Fruit fly (Drosophila melanogaster): Measurements from ENCODE around the gene lectin-28C.

DNA sequence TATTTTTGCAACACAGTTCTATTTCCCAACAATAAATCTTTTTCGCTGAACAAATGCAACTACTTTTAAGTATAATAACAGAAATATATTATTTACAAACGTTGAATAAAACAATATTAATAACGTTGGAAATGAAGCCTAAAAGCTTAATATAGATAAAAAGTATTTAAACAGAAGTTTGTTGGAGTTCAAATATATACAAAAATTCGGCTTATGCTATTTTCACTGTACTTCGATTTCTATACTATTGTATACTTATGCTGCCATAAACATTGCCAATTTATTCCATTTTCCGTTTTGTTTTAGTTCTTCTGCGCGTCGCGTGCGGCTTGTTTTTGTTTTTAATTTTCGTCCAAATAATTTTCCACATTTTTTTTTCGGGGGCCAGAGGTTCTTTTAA, 36.0 kb upstream of the lectin-28C start, which contains the start of gene CG7115:
- TF ChIP-seq CG33017 (tag; optimal IDR thresholded peaks at IDR 0.05): no peak
- TF ChIP-seq kay (GFP tag; ENCODE audit: borderline replicate concordance): no peak
- no peak for TF ChIP-seq toe (GFP tag; optimal IDR thresholded peaks at IDR 0.05)
- no peak for TF ChIP-seq CG1620 (GFP tag; optimal IDR thresholded peaks at IDR 0.05)
- TF ChIP-seq CG12768 (GFP tag; optimal IDR thresholded peaks at IDR 0.05): no peak
- no peak for TF ChIP-seq cnc (optimal IDR thresholded peaks at IDR 0.05)
- no peak for TF ChIP-seq ovo (GFP tag; optimal IDR thresholded peaks at IDR 0.05)
- TF ChIP-seq CG5204 (GFP tag; optimal IDR thresholded peaks at IDR 0.05): no peak
